Fruit fly (Drosophila melanogaster) whole organism, embryonic: Measurements from ENCODE around the gene Grip75.

Source experiments
- CG10267 ChIP-seq: fragments of 200-800 bp; sonication (Bioruptor generic); optimal IDR thresholded peaks from 2 replicates; lab custom pipeline; 2018; ENCODE audit warnings: missing biosample characterization, mild to moderate bottlenecking, missing genetic modification characterization, moderate library complexity
- CG11398 ChIP-seq: fragments of 200-800 bp; sonication (Bioruptor generic); optimal IDR thresholded peaks from 2 replicates; lab custom pipeline; 2016; ENCODE audit warnings: missing biosample characterization, missing genetic modification characterization
- CG12769 ChIP-seq: fragments of 200-800 bp; sonication (Bioruptor generic); optimal IDR thresholded peaks from 2 replicates; lab custom pipeline; 2019; ENCODE audit warnings: missing biosample characterization, mild to moderate bottlenecking, missing genetic modification characterization, moderate library complexity
- CG12942 ChIP-seq: fragments of 200-800 bp; sonication (Bioruptor generic); optimal IDR thresholded peaks from 3 replicates; lab custom pipeline; 2016; ENCODE audit warnings: missing biosample characterization, missing genetic modification characterization
- CG15601 ChIP-seq: fragments of 200-800 bp; sonication (Bioruptor generic); optimal IDR thresholded peaks from 3 replicates; lab custom pipeline; 2019; ENCODE audit warnings: missing biosample characterization, mild to moderate bottlenecking, missing genetic modification characterization, moderate library complexity
- CG17186 ChIP-seq: fragments of 200-800 bp; sonication (Bioruptor generic); optimal IDR thresholded peaks from 3 replicates; lab custom pipeline; 2017; ENCODE audit warnings: missing biosample characterization, missing genetic modification reagents, missing genetic modification characterization
- CG17328 ChIP-seq: fragments of 200-800 bp; sonication (Bioruptor generic); IDR thresholded peaks from 2 replicates; pipeline ENCODE4 v1.3.6; 2022; ENCODE audit warnings: missing biosample characterization, missing genetic modification characterization
- CG17385 ChIP-seq: fragments of 200-800 bp; sonication (Bioruptor generic); optimal IDR thresholded peaks from 3 replicates; lab custom pipeline; 2018; ENCODE audit warnings: missing biosample characterization, mild to moderate bottlenecking, missing genetic modification characterization
- CG17829 ChIP-seq: fragments of 200-800 bp; optimal IDR thresholded peaks from 2 replicates; lab custom pipeline; 2019; ENCODE audit warnings: missing biosample characterization, mild to moderate bottlenecking, missing genetic modification characterization, moderate library complexity
- CG31441 ChIP-seq: fragments of 200-800 bp; sonication (Bioruptor generic); IDR thresholded peaks from 2 replicates; pipeline ENCODE4 v1.3.6; 2022; ENCODE audit warnings: missing biosample characterization, missing genetic modification characterization
- CG4617 ChIP-seq: fragments of 200-800 bp; sonication (Bioruptor generic); optimal IDR thresholded peaks from 3 replicates; lab custom pipeline; 2016; ENCODE audit warnings: missing biosample characterization, missing genetic modification characterization, borderline replicate concordance
- CG6254 ChIP-seq: fragments of 200-800 bp; sonication (Bioruptor generic); optimal IDR thresholded peaks from 3 replicates; lab custom pipeline; 2017; ENCODE audit warnings: mild to moderate bottlenecking, missing biosample characterization, missing genetic modification reagents, missing genetic modification characterization
- CG7556 ChIP-seq: fragments of 200-800 bp; sonication (Bioruptor generic); optimal IDR thresholded peaks from 2 replicates; lab custom pipeline; 2017; ENCODE audit warnings: missing biosample characterization, mild to moderate bottlenecking, missing genetic modification characterization
- CG7745 ChIP-seq: fragments of 200-800 bp; sonication (Bioruptor generic); optimal IDR thresholded peaks from 2 replicates; lab custom pipeline; 2018; ENCODE audit warnings: missing biosample characterization, mild to moderate bottlenecking, missing genetic modification characterization, moderate library complexity
- CG7839 ChIP-seq: fragments of 200-800 bp; sonication (Bioruptor generic); optimal IDR thresholded peaks from 3 replicates; lab custom pipeline; 2018; ENCODE audit warnings: missing biosample characterization, mild to moderate bottlenecking, missing genetic modification characterization, moderate library complexity
- CG8089 ChIP-seq: fragments of 200-800 bp; sonication (Bioruptor generic); optimal IDR thresholded peaks from 3 replicates; lab custom pipeline; 2016; ENCODE audit warnings: missing biosample characterization, missing genetic modification characterization
- Dip2 ChIP-seq: fragments of 200-800 bp; sonication (Bioruptor generic); IDR thresholded peaks from 2 replicates; pipeline ENCODE4 v1.3.6; 2022; ENCODE audit warnings: missing biosample characterization, missing genetic modification characterization
- Dip3 ChIP-seq: fragments of 200-800 bp; sonication (Bioruptor generic); optimal IDR thresholded peaks from 3 replicates; lab custom pipeline; 2016; ENCODE audit warnings: missing biosample characterization, missing genetic modification characterization
- E2f1 ChIP-seq: fragments of 200-800 bp; sonication (Bioruptor generic); IDR thresholded peaks from 2 replicates; pipeline ENCODE4 v1.3.6; 2022; ENCODE audit warnings: missing biosample characterization, missing genetic modification characterization
- Eip74EF ChIP-seq, 2 experiments: fragments of 200-800 bp in 1 of 2; fragments of >200 bp in 1 of 2; sonication (Bioruptor generic) in 1 of 2; optimal IDR thresholded peaks; 2 replicates each; lab custom pipeline; 2017 to 2019; ENCODE audit warnings: missing biosample characterization in 2 of 2, missing genetic modification characterization in 2 of 2, mild to moderate bottlenecking in 1 of 2, moderate library complexity in 1 of 2
- Hey ChIP-seq: fragments of 200-800 bp; sonication (Bioruptor generic); optimal IDR thresholded peaks from 3 replicates; lab custom pipeline; 2018; ENCODE audit warnings: missing biosample characterization, mild to moderate bottlenecking, missing genetic modification characterization
- Hmr ChIP-seq: fragments of 200-800 bp; sonication (Bioruptor generic); optimal IDR thresholded peaks from 3 replicates; lab custom pipeline; 2017; ENCODE audit warnings: mild to moderate bottlenecking, missing biosample characterization, missing genetic modification reagents, missing genetic modification characterization
- Lhr ChIP-seq: fragments of 200-800 bp; sonication (Bioruptor generic); optimal IDR thresholded peaks from 3 replicates; lab custom pipeline; 2017; ENCODE audit warnings: mild to moderate bottlenecking, missing biosample characterization, missing genetic modification reagents, missing genetic modification characterization
- Nf-YB ChIP-seq: fragments of 200-800 bp; sonication (Bioruptor generic); optimal IDR thresholded peaks from 3 replicates; lab custom pipeline; 2019; ENCODE audit warnings: missing biosample characterization, mild to moderate bottlenecking, missing genetic modification characterization, moderate library complexity
- Oli ChIP-seq: fragments of 200-800 bp; sonication (Bioruptor generic); optimal IDR thresholded peaks from 2 replicates; lab custom pipeline; 2018; ENCODE audit warnings: missing biosample characterization, mild to moderate bottlenecking, missing genetic modification characterization, moderate library complexity
- Sox100B ChIP-seq: fragments of 200-800 bp; sonication (Bioruptor generic); optimal IDR thresholded peaks from 3 replicates; lab custom pipeline; 2018; ENCODE audit warnings: missing biosample characterization, mild to moderate bottlenecking, missing genetic modification characterization
- Sox102F ChIP-seq: fragments of 200-800 bp; sonication (Bioruptor generic); optimal IDR thresholded peaks from 2 replicates; lab custom pipeline; 2018; ENCODE audit warnings: missing biosample characterization, mild to moderate bottlenecking, missing genetic modification characterization, moderate library complexity
- Ssrp ChIP-seq: fragments of 200-800 bp; sonication (Bioruptor generic); optimal IDR thresholded peaks from 2 replicates; lab custom pipeline; 2018; ENCODE audit warnings: missing biosample characterization, mild to moderate bottlenecking, missing genetic modification characterization, moderate library complexity
- Stat92E ChIP-seq, 3 experiments: fragments of >200 bp in 2 of 3; fragments of 200-800 bp in 1 of 3; sonication (Bioruptor generic) in 1 of 3; optimal IDR thresholded peaks; 2 replicates each; lab custom pipeline; 2017 to 2019; ENCODE audit warnings: missing biosample characterization in 3 of 3, missing genetic modification characterization in 3 of 3, mild to moderate bottlenecking in 1 of 3, moderate library complexity in 1 of 3
- ara ChIP-seq: fragments of 200-800 bp; sonication (Bioruptor generic); IDR thresholded peaks from 2 replicates; pipeline ENCODE4 v1.3.6; 2022; ENCODE audit warnings: missing biosample characterization, missing genetic modification characterization
- bsh ChIP-seq, 2 experiments: fragments of 200-800 bp; sonication (Bioruptor generic); optimal IDR thresholded peaks; 2 replicates each; lab custom pipeline; 2017 to 2018; ENCODE audit warnings: mild to moderate bottlenecking in 2 of 2, missing biosample characterization in 2 of 2, missing genetic modification characterization in 2 of 2, moderate library complexity in 1 of 2
- chinmo ChIP-seq: fragments of 200-800 bp; sonication (Bioruptor generic); IDR thresholded peaks from 4 replicates; pipeline ENCODE4 v1.3.6; 2022; ENCODE audit warnings: missing biosample characterization, missing genetic modification characterization; ENCODE audit not compliant: partially characterized antibody
- dysf ChIP-seq: fragments of 200-800 bp; sonication (Bioruptor generic); IDR thresholded peaks from 3 replicates; pipeline ENCODE4 v1.3.6; 2022; ENCODE audit warnings: missing biosample characterization, missing genetic modification characterization
- en ChIP-seq: fragments of 200-800 bp; sonication (Bioruptor generic); optimal IDR thresholded peaks from 2 replicates; lab custom pipeline; 2016; ENCODE audit warnings: missing biosample characterization, missing genetic modification characterization
- fd3F ChIP-seq: fragments of 200-800 bp; sonication (Bioruptor generic); optimal IDR thresholded peaks from 2 replicates; lab custom pipeline; 2018; ENCODE audit warnings: missing biosample characterization, mild to moderate bottlenecking, missing genetic modification characterization, moderate library complexity
- fu2 ChIP-seq: fragments of 200-800 bp; sonication (Bioruptor generic); optimal IDR thresholded peaks from 2 replicates; lab custom pipeline; 2016; ENCODE audit warnings: missing biosample characterization, missing genetic modification characterization
- grn ChIP-seq: fragments of 200-800 bp; sonication (Bioruptor generic); optimal IDR thresholded peaks from 3 replicates; lab custom pipeline; 2017; ENCODE audit warnings: missing biosample characterization, missing genetic modification characterization
- kay ChIP-seq: fragments of 200-800 bp; sonication (Bioruptor generic); optimal IDR thresholded peaks from 2 replicates; lab custom pipeline; 2016; ENCODE audit warnings: missing biosample characterization, missing genetic modification characterization
- ken ChIP-seq: fragments of 200-800 bp; sonication (Bioruptor generic); IDR thresholded peaks from 3 replicates; pipeline ENCODE4 v1.3.6; 2022; ENCODE audit warnings: missing biosample characterization, missing genetic modification characterization
- phol ChIP-seq: fragments of 200-800 bp; sonication (Bioruptor generic); optimal IDR thresholded peaks from 3 replicates; lab custom pipeline; 2018; ENCODE audit warnings: missing biosample characterization, mild to moderate bottlenecking, missing genetic modification characterization, moderate library complexity
- prd ChIP-seq, 3 experiments: fragments of >200 bp in 2 of 3; fragments of 200-800 bp in 1 of 3; sonication (Bioruptor generic) in 1 of 3; optimal IDR thresholded peaks in 2 of 3; IDR thresholded peaks in 1 of 3; 2 replicates in 2 of 3; 3 replicates in 1 of 3; pipeline versions ENCODE4 v1.3.6 to Lab custom; 2017 to 2022; ENCODE audit warnings: missing biosample characterization in 1 of 3, missing genetic modification characterization in 1 of 3
- sens ChIP-seq: fragments of 200-800 bp; sonication (Bioruptor generic); peaks from one replicate; lab custom pipeline; 2016; ENCODE audit warnings: missing biosample characterization, missing genetic modification characterization
- sna ChIP-seq: fragments of 200-800 bp; sonication (Bioruptor generic); IDR thresholded peaks from 2 replicates; pipeline ENCODE4 v1.3.6; 2022; ENCODE audit warnings: missing biosample characterization, missing genetic modification characterization; ENCODE audit not compliant: partially characterized antibody
- sug ChIP-seq: fragments of 200-800 bp; optimal IDR thresholded peaks from 2 replicates; lab custom pipeline; 2019; ENCODE audit warnings: missing biosample characterization, mild to moderate bottlenecking, missing genetic modification characterization, moderate library complexity
- vfl ChIP-seq: fragments of 200-800 bp; sonication (Bioruptor generic); optimal IDR thresholded peaks from 2 replicates; lab custom pipeline; 2016; ENCODE audit warnings: missing biosample characterization, missing genetic modification characterization
- vvl ChIP-seq: fragments of 200-800 bp; sonication (Bioruptor generic); IDR thresholded peaks from 2 replicates; pipeline ENCODE4 v1.3.6; 2022; ENCODE audit warnings: missing biosample characterization, missing genetic modification characterization
- wek ChIP-seq: fragments of 200-800 bp; sonication (Bioruptor generic); optimal IDR thresholded peaks from 3 replicates; lab custom pipeline; 2018; ENCODE audit warnings: missing biosample characterization, mild to moderate bottlenecking, missing genetic modification characterization, moderate library complexity

Gene Grip75

dm6 chr2L:10442048-10442790 lies 40.9 kb upstream of the Grip75 start, which contains the start of gene loh (continued):
- TF ChIP-seq CG17385 (GFP tag; lab: Kevin White, UChicago) = peak; percentile 65
- TF ChIP-seq Sox102F (GFP tag; lab: Kevin White, UChicago) = no peak
- no peak for TF ChIP-seq sna (GFP tag; lab: Robert Waterston, UW)
- peak; percentile 49 for TF ChIP-seq Nf-YB (GFP tag; lab: Kevin White, UChicago)
- peak; percentile 64 for TF ChIP-seq CG10267 (tag; lab: Kevin White, UChicago)
- TF ChIP-seq vfl = no peak
- no peak for TF ChIP-seq en (GFP tag; lab: Kevin White, UChicago)
- TF ChIP-seq Hey = no peak
- TF ChIP-seq Lhr (GFP tag; lab: Kevin White, UChicago) = no peak
- TF ChIP-seq bsh (GFP tag; optimal IDR thresholded peaks at IDR 0.05; lab: Kevin White, UChicago) = peak in 1 of 2 experiments; percentile 63
- TF ChIP-seq sug (tag; lab: Kevin White, UChicago) = peak; percentile 48
- TF ChIP-seq chinmo = 0 out of 4 replicates have a peak, but pooled peaks have one; percentile 19
- TF ChIP-seq CG6254 (GFP tag; lab: Kevin White, UChicago) = no peak
- peak; percentile 17; the same call in 1 of the 2 replicates for TF ChIP-seq E2f1 (GFP tag; lab: Robert Waterston, UW)
- no peak for TF ChIP-seq CG4617 (GFP tag; lab: Kevin White, UChicago)
- TF ChIP-seq dysf (GFP tag; lab: Robert Waterston, UW) = no peak; the same call in 1 of the 3 replicates
- peak; percentile 73 for TF ChIP-seq phol
- TF ChIP-seq ara (GFP tag; lab: Robert Waterston, UW) = no peak; the same call in 1 of the 2 replicates
- TF ChIP-seq Ssrp (tag; lab: Kevin White, UChicago) = peak; percentile 63
- TF ChIP-seq wek (GFP tag; lab: Kevin White, UChicago) = no peak
- TF ChIP-seq Eip74EF (GFP tag; optimal IDR thresholded peaks at IDR 0.05; lab: Kevin White, UChicago) = peak in 1 of 2 experiments; percentile 67
- TF ChIP-seq Stat92E (GFP tag; optimal IDR thresholded peaks at IDR 0.05; lab: Kevin White, UChicago) = no peak
- TF ChIP-seq Dip2 = no peak
- TF ChIP-seq CG17829 (tag; lab: Kevin White, UChicago) = peak; percentile 65
- no peak for TF ChIP-seq grn
- TF ChIP-seq CG7556 (GFP tag; lab: Kevin White, UChicago) = peak; percentile 84
- TF ChIP-seq Sox100B = peak; percentile 85
- no peak for TF ChIP-seq CG11398 (GFP tag; lab: Kevin White, UChicago)
- no peak for TF ChIP-seq CG8089 (GFP tag; lab: Kevin White, UChicago)
- TF ChIP-seq CG17186 (GFP tag; lab: Kevin White, UChicago) = no peak
- peak; percentile 79 for TF ChIP-seq CG31441 (GFP tag; lab: Robert Waterston, UW)
- TF ChIP-seq CG7839 (tag; lab: Kevin White, UChicago) = no peak
- TF ChIP-seq CG15601 = peak; percentile 56
- TF ChIP-seq fu2 (GFP tag; lab: Kevin White, UChicago) = no peak
- peak; percentile 24 for TF ChIP-seq fd3F
- TF ChIP-seq CG12769 = peak; percentile 24
- no peak for TF ChIP-seq CG12942 (GFP tag; lab: Kevin White, UChicago)
- TF ChIP-seq prd (optimal IDR thresholded peaks at IDR 0.05; lab: Kevin White, UChicago) = no peak
- TF ChIP-seq prd (GFP tag; IDR thresholded peaks at IDR 0.05; lab: Robert Waterston, UW) = no peak
- no peak for TF ChIP-seq CG7745
- no peak for TF ChIP-seq kay (GFP tag; lab: Kevin White, UChicago)
- TF ChIP-seq CG17328 = no peak
- TF ChIP-seq sens (GFP tag; lab: Kevin White, UChicago) = peak; percentile 75
- TF ChIP-seq ken (GFP tag; lab: Robert Waterston, UW) = 0 out of 3 replicates have a peak, but pooled peaks have one; percentile 10
- TF ChIP-seq vvl (GFP tag; lab: Robert Waterston, UW) = no peak
- no peak for TF ChIP-seq Hmr (GFP tag; lab: Kevin White, UChicago)
- TF ChIP-seq Dip3 (GFP tag; lab: Kevin White, UChicago) = no peak
- TF ChIP-seq Oli (tag; lab: Kevin White, UChicago) = peak; percentile 74
